Fruit fly (Drosophila melanogaster) whole organism, embryonic: Measurements from ENCODE around the gene CG17744.

ENCODE experiments used
- CG12391 ChIP-seq: fragments of 200-800 bp; sonication (Bioruptor generic); optimal IDR thresholded peaks from 3 replicates; lab custom pipeline; 2018; ENCODE audit warnings: missing biosample characterization, mild to moderate bottlenecking, missing genetic modification characterization, moderate library complexity
- CG2678 ChIP-seq: fragments of 200-800 bp; sonication (Bioruptor generic); optimal IDR thresholded peaks from 3 replicates; lab custom pipeline; 2019; ENCODE audit warnings: missing biosample characterization, mild to moderate bottlenecking, missing genetic modification characterization, moderate library complexity
- CG2875 ChIP-seq: fragments of 200-800 bp; sonication (Bioruptor generic); optimal IDR thresholded peaks from 2 replicates; lab custom pipeline; 2017; ENCODE audit warnings: missing biosample characterization, mild to moderate bottlenecking, missing genetic modification characterization, missing genetic modification reagents
- Ets97D ChIP-seq: fragments of 200-800 bp; sonication (Bioruptor generic); optimal IDR thresholded peaks from 3 replicates; lab custom pipeline; 2016; ENCODE audit warnings: missing biosample characterization, missing genetic modification characterization
- bowl ChIP-seq: fragments of 200-800 bp; sonication (Bioruptor generic); IDR thresholded peaks from 2 replicates; pipeline ENCODE4 v1.3.6; 2022; ENCODE audit warnings: missing biosample characterization, missing genetic modification characterization
- salm ChIP-seq: fragments of 200-800 bp; sonication (Bioruptor generic); optimal IDR thresholded peaks from 2 replicates; lab custom pipeline; 2018; ENCODE audit warnings: missing biosample characterization, mild to moderate bottlenecking, missing genetic modification characterization
- sug ChIP-seq: fragments of 200-800 bp; optimal IDR thresholded peaks from 2 replicates; lab custom pipeline; 2019; ENCODE audit warnings: missing biosample characterization, mild to moderate bottlenecking, missing genetic modification characterization, moderate library complexity

- TF ChIP-seq Ets97D (no peak), CG2875 (peak; percentile 25), salm (tag; lab: Kevin White, UChicago) (no peak), CG2678 (tag; lab: Kevin White, UChicago) (peak; percentile 45), sug (tag; lab: Kevin White, UChicago) (no peak), bowl (GFP tag; lab: Robert Waterston, UW) (no peak), CG12391 (tag; lab: Kevin White, UChicago) (peak; percentile 72)
Measured at dm6 chr3L:6981823-6982222, 44.8 kb downstream of the CG17744 start.
